Worm (Caenorhabditis elegans): ENCODE data around the gene txt-9.

DNA sequence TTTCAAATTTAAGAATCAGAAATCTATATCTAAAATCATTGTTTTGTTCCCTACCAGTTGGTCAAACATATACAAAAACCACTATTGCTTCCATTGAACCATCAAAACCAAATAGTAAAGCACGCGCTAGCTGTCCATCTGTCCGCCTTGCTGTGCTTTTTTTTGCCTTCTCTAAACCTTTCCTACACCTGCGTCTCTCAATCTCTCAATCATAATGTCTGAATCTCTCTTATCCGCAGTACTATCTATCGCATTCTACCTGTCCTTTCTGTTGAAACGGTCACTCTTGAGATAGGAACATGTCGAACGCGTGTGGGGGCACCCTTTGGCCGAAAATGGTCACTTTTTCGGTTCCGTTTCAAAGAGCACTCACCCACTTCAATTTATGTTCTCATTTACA, 38.3 kb upstream of the txt-9 start:
- TF ChIP-seq nhr-76 (tag; optimal IDR thresholded peaks at IDR 0.05) (no peak), ceh-83 (GFP tag; optimal IDR thresholded peaks at IDR 0.05) (no peak), pha-4 (tag; optimal IDR thresholded peaks at IDR 0.05) (no peak), lsy-2 (tag; optimal IDR thresholded peaks at IDR 0.05) (peak; percentile 22)

Measured in whole organism, mixed stage, embryonic.